Worm (Caenorhabditis elegans) whole organism, L4 larva: ENCODE results near the gene shpk-1.

Experiments used
- nhr-41 ChIP-seq: fragments of 200-800 bp; sonication (Bioruptor generic); IDR thresholded peaks from 2 replicates; pipeline ENCODE4 v1.3.6; 2022; ENCODE audit warnings: missing genetic modification reagents, missing genetic modification characterization, missing compliant biosample characterization
- sdz-12 ChIP-seq: fragments of 200-800 bp; sonication (Bioruptor generic); optimal IDR thresholded peaks from 2 replicates; lab custom pipeline; 2018; ENCODE audit warnings: mild to moderate bottlenecking, missing genetic modification characterization, missing compliant biosample characterization

- no peak for TF ChIP-seq nhr-41
- no peak for TF ChIP-seq sdz-12
These were observed 6.4 kb downstream of the shpk-1 start for ce11 chrIII:13614206-13614605.
